Worm (Caenorhabditis elegans) whole organism, mixed stage, embryonic: ENCODE data around the gene R04F11.5.

Source experiments
- M03D4.4 ChIP-seq: sonication (generic microtip); optimal IDR thresholded peaks from 2 replicates; lab custom pipeline; 2017; ENCODE audit warnings: mild to moderate bottlenecking, missing genetic modification characterization, missing compliant biosample characterization
- bed-3 ChIP-seq: fragments of 200-800 bp; sonication (Bioruptor generic); optimal IDR thresholded peaks from 3 replicates; lab custom pipeline; 2018; ENCODE audit warnings: mild to moderate bottlenecking, missing genetic modification characterization, moderate library complexity, missing compliant biosample characterization
- blmp-1 ChIP-seq: fragments of 150-350 bp; optimal IDR thresholded peaks from 2 replicates; lab custom pipeline; 2014; ENCODE audit warnings: missing biosample characterization, missing genetic modification characterization
- ceh-39 ChIP-seq: fragments of 150-350 bp; optimal IDR thresholded peaks from 2 replicates; lab custom pipeline; 2014; ENCODE audit warnings: missing biosample characterization, missing genetic modification characterization
- ceh-83 ChIP-seq: fragments of 200-800 bp; sonication (Bioruptor generic); optimal IDR thresholded peaks from 2 replicates; lab custom pipeline; 2018; ENCODE audit warnings: mild to moderate bottlenecking, missing genetic modification characterization, missing compliant biosample characterization
- ces-1 ChIP-seq: fragments of 150-350 bp; optimal IDR thresholded peaks from 2 replicates; lab custom pipeline; 2014; ENCODE audit warnings: missing biosample characterization, missing genetic modification reagents, missing genetic modification characterization
- elt-1 ChIP-seq: sonication (generic microtip); optimal IDR thresholded peaks from 2 replicates; lab custom pipeline; 2017; ENCODE audit warnings: missing genetic modification characterization, mild to moderate bottlenecking, missing compliant biosample characterization, antibody characterized with exemption, moderate library complexity, borderline replicate concordance; ENCODE audit not compliant: insufficient read depth
- elt-3 ChIP-seq: fragments of 150-350 bp; optimal IDR thresholded peaks from 2 replicates; lab custom pipeline; 2014; ENCODE audit warnings: missing biosample characterization, missing genetic modification characterization
- hlh-1 ChIP-seq: fragments of 150-350 bp; optimal IDR thresholded peaks from 2 replicates; lab custom pipeline; 2014; ENCODE audit warnings: missing biosample characterization, missing genetic modification reagents, missing genetic modification characterization
- lin-13 ChIP-seq: fragments of 150-350 bp; optimal IDR thresholded peaks from 2 replicates; lab custom pipeline; 2014; ENCODE audit warnings: missing biosample characterization, missing genetic modification characterization
- lin-32 ChIP-seq: fragments of 200-800 bp; sonication (Bioruptor generic); optimal IDR thresholded peaks from 2 replicates; lab custom pipeline; 2018; ENCODE audit warnings: mild to moderate bottlenecking, missing genetic modification characterization, missing compliant biosample characterization
- lsy-2 ChIP-seq: fragments of 150-350 bp; optimal IDR thresholded peaks from 2 replicates; lab custom pipeline; 2014; ENCODE audit warnings: missing biosample characterization, missing genetic modification characterization
- mep-1 ChIP-seq: fragments of 150-350 bp; optimal IDR thresholded peaks from 2 replicates; lab custom pipeline; 2017; ENCODE audit warnings: missing biosample characterization, missing genetic modification reagents, missing genetic modification characterization, inconsistent platforms
- nhr-12 ChIP-seq: fragments of 150-350 bp; optimal IDR thresholded peaks from 2 replicates; lab custom pipeline; 2014; ENCODE audit warnings: missing biosample characterization, missing genetic modification characterization
- nhr-2 ChIP-seq: fragments of 150-350 bp; optimal IDR thresholded peaks from 2 replicates; lab custom pipeline; 2014; ENCODE audit warnings: missing biosample characterization, missing genetic modification characterization
- nhr-237 ChIP-seq: fragments of 150-350 bp; optimal IDR thresholded peaks from 2 replicates; lab custom pipeline; 2014; ENCODE audit warnings: missing biosample characterization, missing genetic modification characterization
- nhr-28 ChIP-seq: fragments of 150-350 bp; optimal IDR thresholded peaks from 2 replicates; lab custom pipeline; 2014; ENCODE audit warnings: missing biosample characterization, missing genetic modification characterization
- nhr-76 ChIP-seq: sonication (generic microtip); optimal IDR thresholded peaks from 2 replicates; lab custom pipeline; 2017; ENCODE audit warnings: missing biosample characterization, missing genetic modification characterization
- pha-4 ChIP-seq: fragments of 150-350 bp; optimal IDR thresholded peaks from 2 replicates; lab custom pipeline; 2018; ENCODE audit warnings: missing biosample characterization, missing genetic modification reagents, missing genetic modification characterization
- sem-2 ChIP-seq: fragments of 200-800 bp; sonication (Bioruptor generic); optimal IDR thresholded peaks from 2 replicates; lab custom pipeline; 2018; ENCODE audit warnings: mild to moderate bottlenecking, missing genetic modification characterization, missing compliant biosample characterization
- snpc-4 ChIP-seq: fragments of 150-350 bp; optimal IDR thresholded peaks from 2 replicates; lab custom pipeline; 2014; ENCODE audit warnings: missing biosample characterization, missing genetic modification characterization
- sptf-1 ChIP-seq: sonication (generic microtip); optimal IDR thresholded peaks from 2 replicates; lab custom pipeline; 2017; ENCODE audit warnings: mild to moderate bottlenecking, missing genetic modification characterization, moderate library complexity, missing compliant biosample characterization
- tbx-8 ChIP-seq: fragments of 200-800 bp; sonication (Bioruptor generic); optimal IDR thresholded peaks from 2 replicates; lab custom pipeline; 2018; ENCODE audit warnings: mild to moderate bottlenecking, missing genetic modification characterization, moderate library complexity, missing compliant biosample characterization
- unc-120 ChIP-seq: sonication (generic microtip); optimal IDR thresholded peaks from 2 replicates; lab custom pipeline; 2017; ENCODE audit warnings: missing genetic modification characterization, missing compliant biosample characterization; ENCODE audit not compliant: poor library complexity, severe bottlenecking
- unc-39 ChIP-seq: fragments of 150-350 bp; optimal IDR thresholded peaks from 2 replicates; lab custom pipeline; 2014; ENCODE audit warnings: missing biosample characterization, missing genetic modification characterization
- unc-62 ChIP-seq: fragments of 150-350 bp; optimal IDR thresholded peaks from 2 replicates; lab custom pipeline; 2014; ENCODE audit warnings: missing biosample characterization, missing genetic modification reagents, missing genetic modification characterization
- zip-8 ChIP-seq: fragments of 150-350 bp; optimal IDR thresholded peaks from 2 replicates; lab custom pipeline; 2014; ENCODE audit warnings: missing biosample characterization, missing genetic modification characterization

R04F11.5 gene

ce11 chrV:12317894-12318553 lies at the start of gene R04F11.5, which contains the start of gene R04F11.2:
Gene R04F11.5 (minus strand): TSS chrV:12318019.
Gene R04F11.2 (plus strand): TSS chrV:12318381.
- TF ChIP-seq lsy-2 (tag; lab: Kevin White, UChicago): peak; percentile 98
- peak; percentile 90 for TF ChIP-seq mep-1 (tag; lab: Kevin White, UChicago)
- no peak for TF ChIP-seq unc-39 (tag; lab: Kevin White, UChicago)
- TF ChIP-seq ceh-83 (GFP tag; lab: Kevin White, UChicago): no peak
- TF ChIP-seq hlh-1 (tag; lab: Kevin White, UChicago): peak; percentile 47
- TF ChIP-seq unc-62 (GFP tag; lab: Kevin White, UChicago): peak; percentile 31
- no peak for TF ChIP-seq elt-1 (tag; lab: Kevin White, UChicago)
- no peak for TF ChIP-seq tbx-8
- TF ChIP-seq snpc-4 (tag; lab: Kevin White, UChicago): no peak
- peak; percentile 79 for TF ChIP-seq nhr-237 (tag; lab: Kevin White, UChicago)
- TF ChIP-seq pha-4: peak; percentile 69
- TF ChIP-seq ceh-39 (tag; lab: Kevin White, UChicago): peak; percentile 41
- no peak for TF ChIP-seq nhr-28 (tag; lab: Kevin White, UChicago)
- peak; percentile 55 for TF ChIP-seq lin-13 (tag; lab: Kevin White, UChicago)
- no peak for TF ChIP-seq lin-32 (GFP tag; lab: Kevin White, UChicago)
- peak; percentile 52 for TF ChIP-seq ces-1 (GFP tag; lab: Kevin White, UChicago)
- peak; percentile 3 for TF ChIP-seq sptf-1 (tag; lab: Kevin White, UChicago)
- TF ChIP-seq nhr-2 (tag; lab: Kevin White, UChicago): no peak
- TF ChIP-seq, all 35 proteins: peak for 10

DNA sequence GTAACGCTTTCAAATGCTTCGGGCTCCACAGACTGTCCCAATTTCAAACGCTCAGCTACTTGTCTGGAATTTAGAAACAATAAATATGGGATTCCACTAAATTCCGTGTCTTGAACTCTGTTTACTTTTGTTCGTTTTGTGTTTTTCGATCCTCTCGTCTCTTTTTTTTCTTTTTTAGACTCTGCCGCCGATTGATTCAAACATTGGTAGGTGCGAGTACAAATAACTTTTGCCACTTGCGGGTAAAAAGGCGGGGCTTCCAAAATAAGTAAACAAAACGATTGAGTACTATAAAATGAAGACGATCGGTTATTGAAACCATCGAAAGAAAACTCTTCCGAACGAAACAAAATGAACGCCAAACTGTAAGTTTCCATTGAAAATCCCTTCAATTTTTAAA lies 47.3 kb upstream of the R04F11.5 start, which contains the start of gene fipr-2:
Gene fipr-2 (plus strand): TSS at position 245 of the 400 bp plus-strand sequence.
- TF ChIP-seq blmp-1 (tag; lab: Kevin White, UChicago): no peak
- no peak for TF ChIP-seq nhr-237 (tag; lab: Kevin White, UChicago)
- no peak for TF ChIP-seq nhr-76 (tag; lab: Kevin White, UChicago)
- no peak for TF ChIP-seq M03D4.4 (tag; lab: Kevin White, UChicago)
- TF ChIP-seq unc-39 (tag; lab: Kevin White, UChicago): no peak
- no peak for TF ChIP-seq elt-3 (tag; lab: Kevin White, UChicago)
- no peak for TF ChIP-seq nhr-2 (tag; lab: Kevin White, UChicago)
- TF ChIP-seq mep-1 (tag; lab: Kevin White, UChicago): no peak

DNA sequence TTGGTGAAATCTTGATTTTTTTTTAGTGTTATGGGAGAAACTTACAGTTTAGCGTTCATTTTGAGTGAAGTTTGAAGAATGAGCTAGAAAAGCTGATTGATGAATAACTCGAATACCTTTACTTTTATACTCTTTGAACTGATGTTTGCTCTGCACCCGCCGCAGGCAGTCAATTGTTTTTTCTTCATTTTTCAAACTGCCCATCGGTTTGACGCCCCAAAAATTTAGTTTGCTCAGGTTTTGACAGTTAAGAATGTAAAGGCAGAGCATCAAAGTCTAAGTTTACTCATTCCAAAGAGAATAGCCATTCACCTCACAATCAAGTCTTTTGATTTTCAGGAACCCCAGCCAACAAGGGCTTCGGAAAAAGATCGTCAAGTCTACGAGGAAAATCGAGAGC lies 43.8 kb upstream of the R04F11.5 start, which contains the start of gene fipr-1:
Gene fipr-1 (minus strand): TSS at position 101 of the 400 bp plus-strand sequence.
- TF ChIP-seq sem-2 (GFP tag; lab: Kevin White, UChicago) (no peak), unc-39 (tag; lab: Kevin White, UChicago) (no peak), M03D4.4 (tag; lab: Kevin White, UChicago) (no peak), unc-62 (GFP tag; lab: Kevin White, UChicago) (no peak), lsy-2 (tag; lab: Kevin White, UChicago) (no peak), blmp-1 (tag; lab: Kevin White, UChicago) (no peak), nhr-12 (tag; lab: Kevin White, UChicago) (no peak)

DNA sequence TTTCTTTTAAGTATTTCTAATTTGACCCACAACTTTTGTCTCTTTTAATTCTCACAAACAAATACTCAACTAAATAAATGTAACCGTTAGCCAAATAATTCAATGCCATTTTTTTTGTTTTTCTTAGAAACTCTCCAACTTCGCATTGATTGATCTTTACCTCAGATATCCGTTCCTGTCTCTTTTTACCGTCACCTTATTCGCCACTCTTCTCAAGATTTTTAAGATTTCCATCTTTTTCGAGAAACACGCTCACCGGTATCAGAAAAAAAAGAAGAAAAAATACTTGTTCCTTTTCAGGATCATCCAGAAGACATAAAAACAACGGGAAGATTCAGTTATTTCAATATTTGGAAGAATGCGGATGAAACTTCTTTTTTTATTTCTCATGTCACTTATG lies 40.5 kb upstream of the R04F11.5 start, which contains the start of gene F23H12.5:
Gene F23H12.5 (plus strand): TSS at position 301 of the 400 bp plus-strand sequence.
- no peak for TF ChIP-seq zip-8 (tag; lab: Kevin White, UChicago)
- TF ChIP-seq lsy-2 (tag; lab: Kevin White, UChicago): no peak
- no peak for TF ChIP-seq bed-3 (GFP tag; lab: Kevin White, UChicago)
- TF ChIP-seq nhr-76 (tag; lab: Kevin White, UChicago): no peak
- TF ChIP-seq elt-1 (tag; lab: Kevin White, UChicago): no peak
- TF ChIP-seq sptf-1 (tag; lab: Kevin White, UChicago): no peak
- no peak for TF ChIP-seq nhr-28 (tag; lab: Kevin White, UChicago)
- TF ChIP-seq unc-120 (tag; lab: Kevin White, UChicago): no peak

DNA sequence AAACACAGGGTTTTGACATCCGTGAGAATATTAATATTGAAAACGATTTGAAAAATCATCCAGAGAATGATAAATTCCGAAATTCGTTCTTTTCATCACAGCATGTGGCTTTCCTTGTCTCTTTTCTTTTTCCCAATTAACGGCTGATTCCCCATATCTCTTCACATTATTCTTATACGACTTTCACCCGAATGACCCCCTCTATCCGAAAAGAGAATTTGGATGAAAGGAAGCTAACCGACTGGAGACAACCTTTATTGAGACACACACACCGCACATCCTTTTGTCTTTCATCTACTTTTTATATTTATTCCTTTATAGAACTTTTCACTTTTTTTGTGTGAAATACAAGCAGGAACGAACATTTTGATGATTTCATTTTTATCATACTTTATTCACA lies 39.8 kb upstream of the R04F11.5 start:
- TF ChIP-seq blmp-1 (tag; lab: Kevin White, UChicago) (peak; percentile 83), bed-3 (GFP tag; lab: Kevin White, UChicago) (no peak), M03D4.4 (tag; lab: Kevin White, UChicago) (no peak)
